Fruit fly (Drosophila melanogaster) whole organism, embryonic: Measurements from ENCODE around the gene CG3123.

Source experiments
- CG1024 ChIP-seq: fragments of 200-800 bp; sonication (Bioruptor generic); IDR thresholded peaks from 2 replicates; pipeline ENCODE4 v1.3.6; 2022; ENCODE audit warnings: missing biosample characterization, missing genetic modification characterization
- CG10979 ChIP-seq: fragments of 200-800 bp; sonication (Bioruptor generic); optimal IDR thresholded peaks from 2 replicates; lab custom pipeline; 2018; ENCODE audit warnings: missing biosample characterization, mild to moderate bottlenecking, missing genetic modification characterization, moderate library complexity
- CG11093 ChIP-seq: fragments of 200-800 bp; sonication (Bioruptor generic); IDR thresholded peaks from 3 replicates; pipeline ENCODE4 v1.3.6; 2022; ENCODE audit warnings: missing biosample characterization, missing genetic modification characterization
- CG11398 ChIP-seq: fragments of 200-800 bp; sonication (Bioruptor generic); optimal IDR thresholded peaks from 2 replicates; lab custom pipeline; 2016; ENCODE audit warnings: missing biosample characterization, missing genetic modification characterization
- CG11695 ChIP-seq: fragments of 200-800 bp; sonication (Bioruptor generic); IDR thresholded peaks from 3 replicates; pipeline ENCODE4 v1.3.6; 2022; ENCODE audit warnings: missing biosample characterization, missing genetic modification characterization
- CG13424 ChIP-seq: fragments of 200-800 bp; sonication (Bioruptor generic); optimal IDR thresholded peaks from 2 replicates; lab custom pipeline; 2019; ENCODE audit warnings: missing biosample characterization, mild to moderate bottlenecking, missing genetic modification characterization, moderate library complexity
- CG13775 ChIP-seq: fragments of 200-800 bp; sonication (Bioruptor generic); optimal IDR thresholded peaks from 3 replicates; lab custom pipeline; 2017; ENCODE audit warnings: missing biosample characterization, mild to moderate bottlenecking, missing genetic modification characterization
- CG15514 ChIP-seq: fragments of 200-800 bp; sonication (Bioruptor generic); optimal IDR thresholded peaks from 3 replicates; lab custom pipeline; 2017; ENCODE audit warnings: missing biosample characterization, missing genetic modification characterization, mild to moderate bottlenecking, moderate library complexity, missing genetic modification reagents
- CG1603 ChIP-seq: fragments of 200-800 bp; sonication (Bioruptor generic); optimal IDR thresholded peaks from 2 replicates; lab custom pipeline; 2019; ENCODE audit warnings: missing biosample characterization, mild to moderate bottlenecking, missing genetic modification characterization, moderate library complexity
- CG17385 ChIP-seq: fragments of 200-800 bp; sonication (Bioruptor generic); optimal IDR thresholded peaks from 3 replicates; lab custom pipeline; 2018; ENCODE audit warnings: missing biosample characterization, mild to moderate bottlenecking, missing genetic modification characterization
- CG18011 ChIP-seq: fragments of 200-800 bp; sonication (Bioruptor generic); optimal IDR thresholded peaks from 2 replicates; lab custom pipeline; 2017; ENCODE audit warnings: missing biosample characterization, missing genetic modification characterization, mild to moderate bottlenecking, moderate library complexity, missing genotype
- CG31441 ChIP-seq: fragments of 200-800 bp; sonication (Bioruptor generic); IDR thresholded peaks from 2 replicates; pipeline ENCODE4 v1.3.6; 2022; ENCODE audit warnings: missing biosample characterization, missing genetic modification characterization
- CG33213 ChIP-seq: fragments of 200-800 bp; sonication (Bioruptor generic); optimal IDR thresholded peaks from 3 replicates; lab custom pipeline; 2016; ENCODE audit warnings: missing biosample characterization, missing genetic modification characterization
- CG4424 ChIP-seq: fragments of 200-800 bp; sonication (Bioruptor generic); optimal IDR thresholded peaks from 3 replicates; lab custom pipeline; 2016; ENCODE audit warnings: missing biosample characterization, missing genetic modification characterization
- CG4820 ChIP-seq: fragments of 200-800 bp; sonication (Bioruptor generic); optimal IDR thresholded peaks from 3 replicates; lab custom pipeline; 2016; ENCODE audit warnings: missing biosample characterization, missing genetic modification characterization
- CG7556 ChIP-seq: fragments of 200-800 bp; sonication (Bioruptor generic); optimal IDR thresholded peaks from 2 replicates; lab custom pipeline; 2017; ENCODE audit warnings: missing biosample characterization, mild to moderate bottlenecking, missing genetic modification characterization
- CG7786 ChIP-seq: fragments of 200-800 bp; sonication (Bioruptor generic); optimal IDR thresholded peaks from 2 replicates; lab custom pipeline; 2016; ENCODE audit warnings: missing biosample characterization, missing genetic modification characterization
- CG7839 ChIP-seq: fragments of 200-800 bp; sonication (Bioruptor generic); optimal IDR thresholded peaks from 3 replicates; lab custom pipeline; 2018; ENCODE audit warnings: missing biosample characterization, mild to moderate bottlenecking, missing genetic modification characterization, moderate library complexity
- CG8924 ChIP-seq: fragments of 200-800 bp; optimal IDR thresholded peaks from 3 replicates; lab custom pipeline; 2019; ENCODE audit warnings: missing biosample characterization, mild to moderate bottlenecking, missing genetic modification characterization, moderate library complexity
- CG9609 ChIP-seq: fragments of 200-800 bp; sonication (Bioruptor generic); optimal IDR thresholded peaks from 3 replicates; lab custom pipeline; 2016; ENCODE audit warnings: missing biosample characterization, missing genetic modification characterization
- Chrac-16 ChIP-seq: fragments of 200-800 bp; sonication (Bioruptor generic); optimal IDR thresholded peaks from 3 replicates; lab custom pipeline; 2016; ENCODE audit warnings: missing biosample characterization, missing genetic modification characterization
- E2f2 ChIP-seq: fragments of 200-800 bp; sonication (Bioruptor generic); IDR thresholded peaks from 2 replicates; pipeline ENCODE4 v1.3.6; 2022; ENCODE audit warnings: missing biosample characterization, missing genetic modification characterization
- ERR ChIP-seq: fragments of 200-800 bp; sonication (Bioruptor generic); optimal IDR thresholded peaks from 2 replicates; lab custom pipeline; 2016; ENCODE audit warnings: missing biosample characterization, missing genetic modification characterization
- Ets65A ChIP-seq: fragments of 200-800 bp; sonication (Bioruptor generic); peaks from one replicate; lab custom pipeline; 2016; ENCODE audit warnings: missing biosample characterization, missing genetic modification characterization
- Hey ChIP-seq: fragments of 200-800 bp; sonication (Bioruptor generic); optimal IDR thresholded peaks from 3 replicates; lab custom pipeline; 2018; ENCODE audit warnings: missing biosample characterization, mild to moderate bottlenecking, missing genetic modification characterization
- NK7.1 ChIP-seq: fragments of 200-800 bp; sonication (Bioruptor generic); optimal IDR thresholded peaks from 3 replicates; lab custom pipeline; 2016; ENCODE audit warnings: missing biosample characterization, missing genetic modification characterization
- Rfx ChIP-seq: fragments of 200-800 bp; sonication (Bioruptor generic); IDR thresholded peaks from 2 replicates; pipeline ENCODE4 v1.3.6; 2022; ENCODE audit warnings: missing biosample characterization, missing genetic modification characterization
- Sin3A ChIP-seq: fragments of >200 bp; optimal IDR thresholded peaks from 2 replicates; lab custom pipeline; 2018
- Sox100B ChIP-seq: fragments of 200-800 bp; sonication (Bioruptor generic); optimal IDR thresholded peaks from 3 replicates; lab custom pipeline; 2018; ENCODE audit warnings: missing biosample characterization, mild to moderate bottlenecking, missing genetic modification characterization
- Sox102F ChIP-seq: fragments of 200-800 bp; sonication (Bioruptor generic); optimal IDR thresholded peaks from 2 replicates; lab custom pipeline; 2018; ENCODE audit warnings: missing biosample characterization, mild to moderate bottlenecking, missing genetic modification characterization, moderate library complexity
- Taf1 ChIP-seq: fragments of 200-800 bp; sonication (Bioruptor generic); IDR thresholded peaks from 2 replicates; pipeline ENCODE4 v1.3.6; 2022; ENCODE audit warnings: missing biosample characterization, missing genetic modification characterization
- ato ChIP-seq: fragments of 200-800 bp; sonication (Bioruptor generic); IDR thresholded peaks from 2 replicates; pipeline ENCODE4 v1.3.6; 2022; ENCODE audit warnings: missing biosample characterization, missing genetic modification characterization; ENCODE audit not compliant: partially characterized antibody
- caup ChIP-seq: fragments of 200-800 bp; sonication (Bioruptor generic); optimal IDR thresholded peaks from 3 replicates; lab custom pipeline; 2017; ENCODE audit warnings: missing biosample characterization, mild to moderate bottlenecking, missing genetic modification characterization, moderate library complexity; ENCODE audit not compliant: severe bottlenecking
- chinmo ChIP-seq: fragments of 200-800 bp; sonication (Bioruptor generic); IDR thresholded peaks from 4 replicates; pipeline ENCODE4 v1.3.6; 2022; ENCODE audit warnings: missing biosample characterization, missing genetic modification characterization; ENCODE audit not compliant: partially characterized antibody
- chm ChIP-seq: fragments of 200-800 bp; sonication (Bioruptor generic); IDR thresholded peaks from 2 replicates; pipeline ENCODE4 v1.3.6; 2022; ENCODE audit warnings: missing biosample characterization, missing genetic modification characterization
- dmrt99B ChIP-seq: fragments of 200-800 bp; sonication (Bioruptor generic); optimal IDR thresholded peaks from 2 replicates; lab custom pipeline; 2018; ENCODE audit warnings: missing biosample characterization, mild to moderate bottlenecking, missing genetic modification characterization, moderate library complexity
- dysf ChIP-seq: fragments of 200-800 bp; sonication (Bioruptor generic); IDR thresholded peaks from 3 replicates; pipeline ENCODE4 v1.3.6; 2022; ENCODE audit warnings: missing biosample characterization, missing genetic modification characterization
- hkb ChIP-seq, 2 experiments: fragments of 200-800 bp in 1 of 2; fragments of >200 bp in 1 of 2; sonication (Bioruptor generic) in 1 of 2; IDR thresholded peaks in 1 of 2; optimal IDR thresholded peaks in 1 of 2; 2 replicates each; pipeline versions ENCODE4 v1.3.6 to Lab custom; 2017 to 2022; ENCODE audit warnings: missing biosample characterization in 1 of 2, missing genetic modification characterization in 1 of 2
- ind ChIP-seq: fragments of 200-800 bp; sonication (Bioruptor generic); optimal IDR thresholded peaks from 3 replicates; lab custom pipeline; 2016; ENCODE audit warnings: missing biosample characterization, missing genetic modification characterization
- kah ChIP-seq: fragments of 200-800 bp; sonication (Bioruptor generic); optimal IDR thresholded peaks from 2 replicates; lab custom pipeline; 2018; ENCODE audit warnings: missing biosample characterization, mild to moderate bottlenecking, missing genetic modification characterization
- pnt ChIP-seq: fragments of 200-800 bp; sonication (Bioruptor generic); optimal IDR thresholded peaks from 3 replicates; lab custom pipeline; 2016; ENCODE audit warnings: missing biosample characterization, missing genetic modification characterization
- prd ChIP-seq, 3 experiments: fragments of >200 bp in 2 of 3; fragments of 200-800 bp in 1 of 3; sonication (Bioruptor generic) in 1 of 3; optimal IDR thresholded peaks in 2 of 3; IDR thresholded peaks in 1 of 3; 2 replicates in 2 of 3; 3 replicates in 1 of 3; pipeline versions ENCODE4 v1.3.6 to Lab custom; 2017 to 2022; ENCODE audit warnings: missing biosample characterization in 1 of 3, missing genetic modification characterization in 1 of 3
- row ChIP-seq: fragments of 200-800 bp; sonication (Bioruptor generic); IDR thresholded peaks from 3 replicates; pipeline ENCODE4 v1.3.6; 2022; ENCODE audit warnings: missing biosample characterization, missing genetic modification characterization
- sens ChIP-seq: fragments of 200-800 bp; sonication (Bioruptor generic); peaks from one replicate; lab custom pipeline; 2016; ENCODE audit warnings: missing biosample characterization, missing genetic modification characterization
- seq ChIP-seq: fragments of 200-800 bp; sonication (Bioruptor generic); IDR thresholded peaks from 2 replicates; pipeline ENCODE4 v1.3.6; 2022; ENCODE audit warnings: missing biosample characterization, missing genetic modification characterization
- slbo ChIP-seq: fragments of 200-800 bp; sonication (Bioruptor generic); IDR thresholded peaks from 2 replicates; pipeline ENCODE4 v1.3.6; 2022; ENCODE audit warnings: missing biosample characterization, missing genetic modification characterization
- zen ChIP-seq: fragments of 200-800 bp; sonication (Bioruptor generic); optimal IDR thresholded peaks from 3 replicates; lab custom pipeline; 2018; ENCODE audit warnings: missing biosample characterization, mild to moderate bottlenecking, missing genetic modification characterization, moderate library complexity
- zf30C ChIP-seq: fragments of 200-800 bp; sonication (Bioruptor generic); optimal IDR thresholded peaks from 3 replicates; lab custom pipeline; 2018; ENCODE audit warnings: missing biosample characterization, mild to moderate bottlenecking, missing genetic modification characterization

The CG3123 gene

dm6 chr2L:2872968-2873728, 47.8 kb upstream of the CG3123 start (continued):
- peak; percentile 4 for TF ChIP-seq CG15514
- peak; percentile 51 for TF ChIP-seq slbo
- TF ChIP-seq CG7839 (tag; lab: Kevin White, UChicago) = peak; percentile 29
- peak; percentile 26 for TF ChIP-seq Sox100B
- 0 out of 3 replicates have a peak, but pooled peaks have one; percentile 49 for TF ChIP-seq CG11695 (GFP tag; lab: Robert Waterston, UW)
- peak; percentile 85 for TF ChIP-seq sens (GFP tag; lab: Kevin White, UChicago)
- TF ChIP-seq kah = peak; percentile 13
- no peak for TF ChIP-seq Chrac-16 (GFP tag; lab: Kevin White, UChicago)
- TF ChIP-seq pnt (GFP tag; lab: Kevin White, UChicago) = no peak
- peak; percentile 31 for TF ChIP-seq CG10979
- TF ChIP-seq hkb (optimal IDR thresholded peaks at IDR 0.05; lab: Kevin White, UChicago) = no peak
- peak; percentile 17; the same call in 1 of the 2 replicates for TF ChIP-seq hkb (GFP tag; IDR thresholded peaks at IDR 0.05; lab: Robert Waterston, UW)
- 0 out of 2 replicates have a peak, but pooled peaks have one; percentile 29 for TF ChIP-seq chm (GFP tag; lab: Robert Waterston, UW)
- TF ChIP-seq CG18011 (GFP tag; lab: Kevin White, UChicago) = no peak
- TF ChIP-seq chinmo (GFP tag; lab: Robert Waterston, UW) = peak; percentile 79; the same call in 2 of the 4 replicates
- TF ChIP-seq CG11398 (GFP tag; lab: Kevin White, UChicago) = no peak
- TF ChIP-seq CG13424 (tag; lab: Kevin White, UChicago) = peak; percentile 8
- TF ChIP-seq seq (GFP tag; lab: Robert Waterston, UW) = 0 out of 2 replicates have a peak, but pooled peaks have one; percentile 30
- TF ChIP-seq zen (tag; lab: Kevin White, UChicago) = peak; percentile 6
- TF ChIP-seq dmrt99B (tag; lab: Kevin White, UChicago) = peak; percentile 33
- peak; percentile 10 for TF ChIP-seq CG1603 (tag; lab: Kevin White, UChicago)
- 0 out of 3 replicates have a peak, but pooled peaks have one; percentile 40 for TF ChIP-seq dysf (GFP tag; lab: Robert Waterston, UW)
- TF ChIP-seq prd (optimal IDR thresholded peaks at IDR 0.05; lab: Kevin White, UChicago) = no peak
- TF ChIP-seq prd (GFP tag; IDR thresholded peaks at IDR 0.05; lab: Robert Waterston, UW) = peak; percentile 63
- peak; percentile 79 for TF ChIP-seq zf30C (GFP tag; lab: Kevin White, UChicago)
- peak; percentile 20 for TF ChIP-seq CG7556 (GFP tag; lab: Kevin White, UChicago)
- TF ChIP-seq CG33213 (GFP tag; lab: Kevin White, UChicago) = peak; percentile 10
- peak; percentile 2 for TF ChIP-seq CG4820 (GFP tag; lab: Kevin White, UChicago)
- no peak for TF ChIP-seq CG31441 (GFP tag; lab: Robert Waterston, UW)
- TF ChIP-seq Taf1 (GFP tag; lab: Robert Waterston, UW) = peak; percentile 31; the same call in 1 of the 2 replicates
- TF ChIP-seq CG7786 = peak; percentile 9
- peak; percentile 11 for TF ChIP-seq CG9609 (GFP tag; lab: Kevin White, UChicago)
- peak; percentile 10; the same call in 1 of the 2 replicates for TF ChIP-seq E2f2 (GFP tag; lab: Robert Waterston, UW)
- no peak for TF ChIP-seq Hey (tag; lab: Kevin White, UChicago)
- TF ChIP-seq CG11093 (GFP tag; lab: Robert Waterston, UW) = 0 out of 3 replicates have a peak, but pooled peaks have one; percentile 38
- TF ChIP-seq ato = no peak
- TF ChIP-seq Sin3A (lab: Kevin White, UChicago) = no peak
- peak; percentile 14 for TF ChIP-seq ind (GFP tag; lab: Kevin White, UChicago)
- TF ChIP-seq CG8924 = no peak
- TF ChIP-seq CG1024 (GFP tag; lab: Robert Waterston, UW) = 0 out of 2 replicates have a peak, but pooled peaks have one; percentile 23
- no peak for TF ChIP-seq NK7.1
- peak; percentile 14 for TF ChIP-seq CG4424 (GFP tag; lab: Kevin White, UChicago)
- no peak for TF ChIP-seq CG17385 (GFP tag; lab: Kevin White, UChicago)
- TF ChIP-seq Sox102F (GFP tag; lab: Kevin White, UChicago) = peak; percentile 38
- peak; percentile 20 for TF ChIP-seq CG13775 (GFP tag; lab: Kevin White, UChicago)
- peak; percentile 58 for TF ChIP-seq Rfx (GFP tag; lab: Robert Waterston, UW)
- TF ChIP-seq caup (GFP tag; lab: Kevin White, UChicago) = peak; percentile 30
- peak; percentile 77 for TF ChIP-seq Ets65A (GFP tag; lab: Kevin White, UChicago)
- TF ChIP-seq ERR = peak; percentile 11
- TF ChIP-seq row (GFP tag; lab: Robert Waterston, UW) = peak; percentile 49; the same call in 2 of the 3 replicates
